Fruit fly (Drosophila melanogaster) whole organism, pupa: ENCODE measurements around the gene eas.

Experiments
- CG10348 ChIP-seq: fragments of 200-800 bp; sonication (Bioruptor generic); IDR thresholded peaks from 2 replicates; pipeline ENCODE4 v1.3.6; 2022; ENCODE audit warnings: missing biosample characterization, missing genetic modification characterization
- CG12605 ChIP-seq: fragments of 200-800 bp; sonication (Bioruptor generic); IDR thresholded peaks from 2 replicates; pipeline ENCODE4 v1.3.6; 2022; ENCODE audit warnings: missing biosample characterization, missing genetic modification characterization
- CG13204 ChIP-seq: fragments of 200-800 bp; sonication (Bioruptor generic); optimal IDR thresholded peaks from 2 replicates; lab custom pipeline; 2018; ENCODE audit warnings: missing biosample characterization, mild to moderate bottlenecking, missing genetic modification characterization, moderate library complexity
- CG14655 ChIP-seq: fragments of 200-800 bp; sonication (Bioruptor generic); optimal IDR thresholded peaks from 3 replicates; lab custom pipeline; 2017; ENCODE audit warnings: mild to moderate bottlenecking, missing biosample characterization, missing genetic modification reagents, missing genetic modification characterization
- CG15710 ChIP-seq: fragments of 200-800 bp; sonication (Bioruptor generic); optimal IDR thresholded peaks from 2 replicates; lab custom pipeline; 2018; ENCODE audit warnings: missing biosample characterization, mild to moderate bottlenecking, missing genetic modification characterization, moderate library complexity
- CG17806 ChIP-seq: fragments of 200-800 bp; sonication (Bioruptor generic); optimal IDR thresholded peaks from 2 replicates; lab custom pipeline; 2018; ENCODE audit warnings: missing biosample characterization, mild to moderate bottlenecking, missing genetic modification characterization, moderate library complexity
- CG32121 ChIP-seq: fragments of 200-800 bp; sonication (Bioruptor generic); IDR thresholded peaks from 2 replicates; pipeline ENCODE4 v1.3.6; 2022; ENCODE audit warnings: missing biosample characterization, missing genetic modification characterization
- CG34367 ChIP-seq: fragments of 200-800 bp; sonication (Bioruptor generic); optimal IDR thresholded peaks from 2 replicates; lab custom pipeline; 2018; ENCODE audit warnings: missing biosample characterization, mild to moderate bottlenecking, missing genetic modification characterization
- CG4496 ChIP-seq: fragments of 200-800 bp; sonication (Bioruptor generic); IDR thresholded peaks from 3 replicates; pipeline ENCODE4 v1.3.6; 2022; ENCODE audit warnings: missing biosample characterization, missing genetic modification characterization
- CG8159 ChIP-seq: fragments of 200-800 bp; sonication (Bioruptor generic); optimal IDR thresholded peaks from 3 replicates; lab custom pipeline; 2018; ENCODE audit warnings: missing biosample characterization, mild to moderate bottlenecking, missing genetic modification characterization, moderate library complexity
- CG8301 ChIP-seq: fragments of 200-800 bp; sonication (Bioruptor generic); optimal IDR thresholded peaks from 2 replicates; lab custom pipeline; 2018; ENCODE audit warnings: missing biosample characterization, mild to moderate bottlenecking, missing genetic modification characterization
- CG9948 ChIP-seq: fragments of 200-800 bp; sonication (Bioruptor generic); optimal IDR thresholded peaks from 2 replicates; lab custom pipeline; 2018; ENCODE audit warnings: missing biosample characterization, mild to moderate bottlenecking, missing genetic modification characterization, moderate library complexity
- D1 ChIP-seq: fragments of 200-800 bp; sonication (Bioruptor generic); optimal IDR thresholded peaks from 2 replicates; lab custom pipeline; 2018; ENCODE audit warnings: missing biosample characterization, mild to moderate bottlenecking, missing genetic modification characterization, moderate library complexity
- EcR ChIP-seq: fragments of 200-800 bp; sonication (Bioruptor generic); optimal IDR thresholded peaks from 3 replicates; lab custom pipeline; 2019; ENCODE audit warnings: missing biosample characterization, missing genetic modification characterization, mild to moderate bottlenecking, moderate library complexity, missing genetic modification reagents
- Ets98B ChIP-seq: fragments of 200-800 bp; sonication (Bioruptor generic); IDR thresholded peaks from 2 replicates; pipeline ENCODE4 v1.3.6; 2022; ENCODE audit warnings: missing biosample characterization, missing genetic modification characterization
- Pif1A ChIP-seq: fragments of 200-800 bp; sonication (Bioruptor generic); optimal IDR thresholded peaks from 3 replicates; lab custom pipeline; 2016; ENCODE audit warnings: missing biosample characterization, missing genetic modification characterization
- Pif1B ChIP-seq: fragments of 200-800 bp; sonication (Bioruptor generic); optimal IDR thresholded peaks from 3 replicates; lab custom pipeline; 2016; ENCODE audit warnings: missing biosample characterization, missing genetic modification characterization
- Snoo ChIP-seq: fragments of 200-800 bp; sonication (Bioruptor generic); optimal IDR thresholded peaks from 3 replicates; lab custom pipeline; 2017; ENCODE audit warnings: missing biosample characterization, mild to moderate bottlenecking, missing genetic modification characterization, inconsistent platforms
- fd96Ca ChIP-seq: fragments of 200-800 bp; sonication (Bioruptor generic); IDR thresholded peaks from 3 replicates; pipeline ENCODE4 v1.3.6; 2022; ENCODE audit warnings: missing biosample characterization, missing genetic modification characterization
- gl ChIP-seq: fragments of 200-800 bp; sonication (Bioruptor generic); optimal IDR thresholded peaks from 2 replicates; lab custom pipeline; 2018; ENCODE audit warnings: missing biosample characterization, mild to moderate bottlenecking, missing genetic modification characterization
- rn ChIP-seq: fragments of 200-800 bp; sonication (Bioruptor generic); IDR thresholded peaks from 2 replicates; pipeline ENCODE4 v1.3.6; 2022; ENCODE audit warnings: missing biosample characterization, missing genetic modification characterization

Gene eas

dm6 chrX:16309764-16310163 is 31.6 kb downstream of the eas start:
- TF ChIP-seq CG10348, result no peak
- no peak for TF ChIP-seq gl (tag; lab: Kevin White, UChicago)

- TF ChIP-seq CG8159 (tag; lab: Kevin White, UChicago) (no peak), Pif1B (GFP tag; lab: Kevin White, UChicago) (no peak), CG4496 (GFP tag; lab: Robert Waterston, UW) (0 out of 3 replicates have a peak, but pooled peaks have one; percentile 18), CG10348 (no peak), rn (no peak), D1 (no peak), EcR (no peak), CG15710 (tag; lab: Kevin White, UChicago) (peak; percentile 3), CG34367 (tag; lab: Kevin White, UChicago) (no peak), fd96Ca (no peak), CG13204 (no peak), gl (tag; lab: Kevin White, UChicago) (no peak), CG9948 (tag; lab: Kevin White, UChicago) (no peak)
These were observed 35.1 kb downstream of the eas start, which contains the start of the genes CG9915 and SWIP for dm6 chrX:16313078-16313875. Gene CG9915, minus strand, starts transcription at chrX:16313138. Gene SWIP, plus strand, starts transcription at chrX:16313709.

dm6 chrX:16318858-16319557 is 40.9 kb downstream of the eas start:
- TF ChIP-seq CG12605 (GFP tag; lab: Robert Waterston, UW) (peak; percentile 68), gl (tag; lab: Kevin White, UChicago) (no peak), D1 (no peak), CG15710 (tag; lab: Kevin White, UChicago) (peak; percentile 68), CG4496 (GFP tag; lab: Robert Waterston, UW) (peak; percentile 87), CG13204 (no peak), CG34367 (tag; lab: Kevin White, UChicago) (peak; percentile 71), CG8159 (tag; lab: Kevin White, UChicago) (peak; percentile 76), Snoo (tag; lab: Kevin White, UChicago) (peak; percentile 39), EcR (peak; percentile 94), Pif1A (GFP tag; lab: Kevin White, UChicago) (peak; percentile 82), CG9948 (tag; lab: Kevin White, UChicago) (peak; percentile 79), CG8301 (tag; lab: Kevin White, UChicago) (peak; percentile 76), fd96Ca (peak; percentile 83), CG14655 (no peak), CG17806 (peak; percentile 77), CG10348 (no peak), Ets98B (GFP tag; lab: Robert Waterston, UW) (peak; percentile 73), rn (peak; percentile 64), CG32121 (peak; percentile 48; the same call in 1 of the 2 replicates), Pif1B (GFP tag; lab: Kevin White, UChicago) (peak; percentile 86)
- TF ChIP-seq, all 21 proteins: peak for 16

- TF ChIP-seq CG9948 (tag; lab: Kevin White, UChicago) (no peak), CG12605 (GFP tag; lab: Robert Waterston, UW) (no peak), EcR (no peak), CG4496 (GFP tag; lab: Robert Waterston, UW) (no peak), CG8159 (tag; lab: Kevin White, UChicago) (no peak), CG13204 (no peak), Pif1A (GFP tag; lab: Kevin White, UChicago) (no peak), CG15710 (tag; lab: Kevin White, UChicago) (no peak), gl (tag; lab: Kevin White, UChicago) (no peak), CG8301 (tag; lab: Kevin White, UChicago) (no peak), CG10348 (no peak), Pif1B (GFP tag; lab: Kevin White, UChicago) (no peak), rn (no peak), CG34367 (tag; lab: Kevin White, UChicago) (no peak), Ets98B (GFP tag; lab: Robert Waterston, UW) (no peak), CG32121 (no peak), CG14655 (no peak), fd96Ca (no peak), D1 (no peak), Snoo (tag; lab: Kevin White, UChicago) (no peak)
These were observed 41.4 kb downstream of the eas start for dm6 chrX:16319558-16319924.

dm6 chrX:16320197-16320921 is 42.2 kb downstream of the eas start, which contains the start of gene Cyp1:
Gene Cyp1, minus strand, starts transcription at chrX:16320370.
- TF ChIP-seq CG34367 (tag; lab: Kevin White, UChicago), result no peak
- no peak for TF ChIP-seq Pif1A (GFP tag; lab: Kevin White, UChicago)
- TF ChIP-seq fd96Ca, result peak; percentile 59; the same call in 2 of the 3 replicates
- no peak for TF ChIP-seq D1
- TF ChIP-seq Snoo (tag; lab: Kevin White, UChicago), result peak; percentile 16
- peak; percentile 50 for TF ChIP-seq CG12605 (GFP tag; lab: Robert Waterston, UW)
- TF ChIP-seq CG32121, result no peak
- peak; percentile 45; the same call in 1 of the 3 replicates for TF ChIP-seq CG4496 (GFP tag; lab: Robert Waterston, UW)
- TF ChIP-seq EcR, result peak; percentile 6
- no peak for TF ChIP-seq gl (tag; lab: Kevin White, UChicago)
- TF ChIP-seq Ets98B (GFP tag; lab: Robert Waterston, UW), result peak; percentile 42
- no peak for TF ChIP-seq CG8159 (tag; lab: Kevin White, UChicago)
- TF ChIP-seq CG10348, result no peak
- no peak for TF ChIP-seq CG14655
- no peak for TF ChIP-seq CG17806
- TF ChIP-seq Pif1B (GFP tag; lab: Kevin White, UChicago), result peak; percentile 44
